Fruit fly (Drosophila melanogaster) whole organism, embryonic: ENCODE data around the gene vih.

Experiments used
- CG10147 ChIP-seq: fragments of 200-800 bp; sonication (Bioruptor generic); optimal IDR thresholded peaks from 2 replicates; lab custom pipeline; 2019; ENCODE audit warnings: missing biosample characterization, mild to moderate bottlenecking, missing genetic modification characterization, moderate library complexity
- CG10431 ChIP-seq: fragments of 200-800 bp; sonication (Bioruptor generic); optimal IDR thresholded peaks from 3 replicates; lab custom pipeline; 2018; ENCODE audit warnings: missing biosample characterization, mild to moderate bottlenecking, missing genetic modification characterization
- CG10979 ChIP-seq: fragments of 200-800 bp; sonication (Bioruptor generic); optimal IDR thresholded peaks from 2 replicates; lab custom pipeline; 2018; ENCODE audit warnings: missing biosample characterization, mild to moderate bottlenecking, missing genetic modification characterization, moderate library complexity
- CG12391 ChIP-seq: fragments of 200-800 bp; sonication (Bioruptor generic); optimal IDR thresholded peaks from 3 replicates; lab custom pipeline; 2018; ENCODE audit warnings: missing biosample characterization, mild to moderate bottlenecking, missing genetic modification characterization, moderate library complexity
- CG13287 ChIP-seq: fragments of 200-800 bp; sonication (Bioruptor generic); IDR thresholded peaks from 2 replicates; pipeline ENCODE4 v1.3.6; 2022; ENCODE audit warnings: missing biosample characterization, missing genetic modification characterization; ENCODE audit not compliant: partially characterized antibody
- CG13775 ChIP-seq: fragments of 200-800 bp; sonication (Bioruptor generic); optimal IDR thresholded peaks from 3 replicates; lab custom pipeline; 2017; ENCODE audit warnings: missing biosample characterization, mild to moderate bottlenecking, missing genetic modification characterization
- CG14014 ChIP-seq: fragments of 200-800 bp; sonication (Bioruptor generic); IDR thresholded peaks from 2 replicates; pipeline ENCODE4 v1.3.6; 2022; ENCODE audit warnings: missing biosample characterization, missing genetic modification characterization
- CG14441 ChIP-seq: fragments of 200-800 bp; sonication (Bioruptor generic); IDR thresholded peaks from 2 replicates; pipeline ENCODE4 v1.3.6; 2022; ENCODE audit warnings: missing biosample characterization, missing genetic modification characterization
- CG14710 ChIP-seq: fragments of 200-800 bp; sonication (Bioruptor generic); optimal IDR thresholded peaks from 3 replicates; lab custom pipeline; 2019; ENCODE audit warnings: missing biosample characterization, mild to moderate bottlenecking, missing genetic modification characterization, moderate library complexity
- CG18619 ChIP-seq: fragments of 200-800 bp; sonication (Bioruptor generic); optimal IDR thresholded peaks from 3 replicates; lab custom pipeline; 2017; ENCODE audit warnings: missing biosample characterization, mild to moderate bottlenecking, missing genetic modification characterization
- CG18764 ChIP-seq: fragments of 200-800 bp; sonication (Bioruptor generic); optimal IDR thresholded peaks from 3 replicates; lab custom pipeline; 2016; ENCODE audit warnings: missing biosample characterization, missing genetic modification characterization
- CG2120 ChIP-seq: fragments of 200-800 bp; sonication (Bioruptor generic); optimal IDR thresholded peaks from 3 replicates; lab custom pipeline; 2016; ENCODE audit warnings: missing biosample characterization, missing genetic modification characterization
- CG2202 ChIP-seq: fragments of 200-800 bp; sonication (Bioruptor generic); optimal IDR thresholded peaks from 2 replicates; lab custom pipeline; 2018; ENCODE audit warnings: missing biosample characterization, mild to moderate bottlenecking, missing genetic modification characterization
- CG2875 ChIP-seq: fragments of 200-800 bp; sonication (Bioruptor generic); optimal IDR thresholded peaks from 2 replicates; lab custom pipeline; 2017; ENCODE audit warnings: missing biosample characterization, mild to moderate bottlenecking, missing genetic modification characterization, missing genetic modification reagents
- CG30020 ChIP-seq: fragments of 200-800 bp; optimal IDR thresholded peaks from 2 replicates; lab custom pipeline; 2019; ENCODE audit warnings: missing biosample characterization, mild to moderate bottlenecking, missing genetic modification characterization, moderate library complexity
- CG3726 ChIP-seq: fragments of 200-800 bp; sonication (Bioruptor generic); IDR thresholded peaks from 3 replicates; pipeline ENCODE4, ENCODE4 v1.3.6; 2022; ENCODE audit warnings: missing biosample characterization, missing genetic modification characterization
- CG3838 ChIP-seq: fragments of 200-800 bp; sonication (Bioruptor generic); optimal IDR thresholded peaks from 3 replicates; lab custom pipeline; 2016; ENCODE audit warnings: missing biosample characterization, missing genetic modification characterization
- CG5180 ChIP-seq: fragments of 200-800 bp; sonication (Bioruptor generic); optimal IDR thresholded peaks from 3 replicates; lab custom pipeline; 2017; ENCODE audit warnings: missing biosample characterization, missing genetic modification characterization, mild to moderate bottlenecking, moderate library complexity, missing genetic modification reagents
- CG5953 ChIP-seq: fragments of 200-800 bp; sonication (Bioruptor generic); IDR thresholded peaks from 2 replicates; pipeline ENCODE4 v1.3.6; 2022; ENCODE audit warnings: missing biosample characterization, missing genetic modification characterization
- CG7963 ChIP-seq: fragments of 200-800 bp; sonication (Bioruptor generic); IDR thresholded peaks from 3 replicates; pipeline ENCODE4 v1.3.6; 2022; ENCODE audit warnings: missing biosample characterization, missing genetic modification characterization; ENCODE audit not compliant: partially characterized antibody
- CG9437 ChIP-seq: fragments of 200-800 bp; sonication (Bioruptor generic); optimal IDR thresholded peaks from 2 replicates; lab custom pipeline; 2018; ENCODE audit warnings: missing biosample characterization, mild to moderate bottlenecking, missing genetic modification characterization
- Dfd ChIP-seq, 2 experiments: fragments of >200 bp; optimal IDR thresholded peaks; 2 replicates each; lab custom pipeline; 2017; ENCODE audit warnings: missing biosample characterization in 2 of 2, missing genetic modification characterization in 2 of 2
- HmgD ChIP-seq: fragments of 200-800 bp; sonication (Bioruptor generic); optimal IDR thresholded peaks from 3 replicates; lab custom pipeline; 2016; ENCODE audit warnings: missing biosample characterization, missing genetic modification characterization
- Hmr ChIP-seq: fragments of 200-800 bp; sonication (Bioruptor generic); optimal IDR thresholded peaks from 3 replicates; lab custom pipeline; 2017; ENCODE audit warnings: mild to moderate bottlenecking, missing biosample characterization, missing genetic modification reagents, missing genetic modification characterization
- Scr ChIP-seq: fragments of 200-800 bp; sonication (Bioruptor generic); IDR thresholded peaks from 2 replicates; pipeline ENCODE4 v1.3.6; 2022; ENCODE audit warnings: missing biosample characterization, missing genetic modification characterization; ENCODE audit not compliant: partially characterized antibody
- ac ChIP-seq: fragments of 200-800 bp; sonication (Bioruptor generic); optimal IDR thresholded peaks from 3 replicates; lab custom pipeline; 2017; ENCODE audit warnings: missing biosample characterization, mild to moderate bottlenecking, missing genetic modification characterization
- ase ChIP-seq: fragments of 200-800 bp; sonication (Bioruptor generic); IDR thresholded peaks from 3 replicates; pipeline ENCODE4 v1.3.6; 2022; ENCODE audit warnings: missing biosample characterization, missing genetic modification characterization
- ato ChIP-seq: fragments of 200-800 bp; sonication (Bioruptor generic); IDR thresholded peaks from 2 replicates; pipeline ENCODE4 v1.3.6; 2022; ENCODE audit warnings: missing biosample characterization, missing genetic modification characterization; ENCODE audit not compliant: partially characterized antibody
- caup ChIP-seq: fragments of 200-800 bp; sonication (Bioruptor generic); optimal IDR thresholded peaks from 3 replicates; lab custom pipeline; 2017; ENCODE audit warnings: missing biosample characterization, mild to moderate bottlenecking, missing genetic modification characterization, moderate library complexity; ENCODE audit not compliant: severe bottlenecking
- chif ChIP-seq, 2 experiments: fragments of 200-800 bp; sonication (Bioruptor generic); optimal IDR thresholded peaks; 3 replicates each; lab custom pipeline; 2016; ENCODE audit warnings: missing biosample characterization in 2 of 2, missing genetic modification characterization in 2 of 2
- chn ChIP-seq: fragments of 200-800 bp; sonication (Bioruptor generic); optimal IDR thresholded peaks from 2 replicates; lab custom pipeline; 2016; ENCODE audit warnings: missing biosample characterization, missing genetic modification characterization
- corto ChIP-seq: fragments of 200-800 bp; sonication (Bioruptor generic); optimal IDR thresholded peaks from 2 replicates; lab custom pipeline; 2016; ENCODE audit warnings: missing biosample characterization, mild to moderate bottlenecking, missing genetic modification characterization, moderate library complexity
- ems ChIP-seq: fragments of 200-800 bp; sonication (Bioruptor generic); optimal IDR thresholded peaks from 3 replicates; lab custom pipeline; 2016; ENCODE audit warnings: missing biosample characterization, missing genetic modification characterization
- eve ChIP-seq, 2 experiments: fragments of >200 bp; optimal IDR thresholded peaks; 2 replicates each; lab custom pipeline; 2017; ENCODE audit warnings: missing biosample characterization in 2 of 2, missing genetic modification characterization in 2 of 2
- exex ChIP-seq: fragments of 200-800 bp; sonication (Bioruptor generic); optimal IDR thresholded peaks from 4 replicates; lab custom pipeline; 2018; ENCODE audit warnings: missing biosample characterization, mild to moderate bottlenecking, missing genetic modification characterization, moderate library complexity
- fd3F ChIP-seq: fragments of 200-800 bp; sonication (Bioruptor generic); optimal IDR thresholded peaks from 2 replicates; lab custom pipeline; 2018; ENCODE audit warnings: missing biosample characterization, mild to moderate bottlenecking, missing genetic modification characterization, moderate library complexity
- fu2 ChIP-seq: fragments of 200-800 bp; sonication (Bioruptor generic); optimal IDR thresholded peaks from 2 replicates; lab custom pipeline; 2016; ENCODE audit warnings: missing biosample characterization, missing genetic modification characterization
- gro ChIP-seq: fragments of 200-800 bp; sonication (Bioruptor generic); optimal IDR thresholded peaks from 2 replicates; lab custom pipeline; 2016; ENCODE audit warnings: missing biosample characterization, missing genetic modification characterization
- nom ChIP-seq: fragments of 200-800 bp; sonication (Bioruptor generic); optimal IDR thresholded peaks from 2 replicates; lab custom pipeline; 2017; ENCODE audit warnings: missing biosample characterization, missing genetic modification characterization, mild to moderate bottlenecking, moderate library complexity, missing genetic modification reagents
- pb ChIP-seq: fragments of 200-800 bp; sonication (Bioruptor generic); optimal IDR thresholded peaks from 3 replicates; lab custom pipeline; 2016; ENCODE audit warnings: missing biosample characterization, missing genetic modification characterization
- prd ChIP-seq, 3 experiments: fragments of >200 bp in 2 of 3; fragments of 200-800 bp in 1 of 3; sonication (Bioruptor generic) in 1 of 3; optimal IDR thresholded peaks in 2 of 3; IDR thresholded peaks in 1 of 3; 2 replicates in 2 of 3; 3 replicates in 1 of 3; pipeline versions ENCODE4 v1.3.6 to Lab custom; 2017 to 2022; ENCODE audit warnings: missing biosample characterization in 1 of 3, missing genetic modification characterization in 1 of 3
- psq ChIP-seq: fragments of 200-800 bp; sonication (Bioruptor generic); optimal IDR thresholded peaks from 2 replicates; lab custom pipeline; 2017; ENCODE audit warnings: missing biosample characterization, missing genetic modification characterization
- repo ChIP-seq: fragments of 200-800 bp; sonication (Bioruptor generic); optimal IDR thresholded peaks from 2 replicates; lab custom pipeline; 2016; ENCODE audit warnings: missing biosample characterization, missing genetic modification characterization
- sc ChIP-seq, 3 experiments: fragments of >200 bp in 2 of 3; fragments of 200-800 bp in 1 of 3; sonication (Bioruptor generic) in 1 of 3; optimal IDR thresholded peaks; 2 replicates in 2 of 3; 3 replicates in 1 of 3; lab custom pipeline; 2017; ENCODE audit warnings: mild to moderate bottlenecking in 1 of 3, missing biosample characterization in 1 of 3, missing genetic modification characterization in 1 of 3, missing genetic modification reagents in 1 of 3
- schlank ChIP-seq: fragments of 200-800 bp; sonication (Bioruptor generic); optimal IDR thresholded peaks from 2 replicates; lab custom pipeline; 2018; ENCODE audit warnings: missing biosample characterization, mild to moderate bottlenecking, missing genetic modification characterization
- sim ChIP-seq: fragments of 200-800 bp; sonication (Bioruptor generic); IDR thresholded peaks from 2 replicates; pipeline ENCODE4 v1.3.6; 2022; ENCODE audit warnings: missing biosample characterization, missing genetic modification characterization
- usp ChIP-seq: fragments of >200 bp; optimal IDR thresholded peaks from 2 replicates; lab custom pipeline; 2017; ENCODE audit warnings: missing biosample characterization, missing genetic modification characterization
- vnd ChIP-seq: fragments of 200-800 bp; sonication (Bioruptor generic); IDR thresholded peaks from 3 replicates; pipeline ENCODE4 v1.3.6; 2022; ENCODE audit warnings: missing biosample characterization, missing genetic modification characterization; ENCODE audit not compliant: partially characterized antibody
- zen ChIP-seq: fragments of 200-800 bp; sonication (Bioruptor generic); optimal IDR thresholded peaks from 3 replicates; lab custom pipeline; 2018; ENCODE audit warnings: missing biosample characterization, mild to moderate bottlenecking, missing genetic modification characterization, moderate library complexity

vih gene

DNA sequence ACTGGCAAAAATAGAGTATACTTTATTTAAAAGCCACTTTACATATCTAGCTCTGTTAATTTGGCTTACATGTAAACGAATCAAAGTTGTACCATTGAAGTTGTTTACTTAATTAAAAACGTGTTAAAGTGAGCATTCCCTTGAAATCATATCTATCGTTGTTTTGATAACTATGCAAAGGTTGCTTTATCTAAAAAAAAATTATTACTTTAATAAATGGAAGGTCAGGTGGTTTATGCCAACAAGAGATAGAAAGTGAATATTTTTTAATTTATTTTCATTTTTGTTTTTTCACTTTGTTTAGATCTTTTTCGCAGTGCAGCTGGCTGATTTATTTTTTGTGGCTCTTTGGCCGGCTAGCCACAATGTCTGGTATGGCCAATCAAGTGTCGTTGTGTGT lies 21.2 kb upstream of the vih start (continued):
- TF ChIP-seq CG12391 (tag; lab: Kevin White, UChicago) = peak; percentile 81
- peak; percentile 33 for TF ChIP-seq gro (GFP tag; lab: Kevin White, UChicago)
- TF ChIP-seq repo (GFP tag; lab: Kevin White, UChicago) = peak; percentile 17
- TF ChIP-seq CG14441 (GFP tag; lab: Robert Waterston, UW) = peak; percentile 60
- peak; percentile 69 for TF ChIP-seq CG18619 (GFP tag; lab: Kevin White, UChicago)
- TF ChIP-seq CG5953 (GFP tag; lab: Robert Waterston, UW) = no peak
- TF ChIP-seq corto (GFP tag; lab: Kevin White, UChicago) = no peak
- TF ChIP-seq sim (GFP tag; lab: Robert Waterston, UW) = peak; percentile 32; the same call in 1 of the 2 replicates
- peak; percentile 63 for TF ChIP-seq chn
- TF ChIP-seq CG13775 = peak; percentile 70
- TF ChIP-seq vnd (GFP tag; lab: Robert Waterston, UW) = no peak
- no peak for TF ChIP-seq pb (GFP tag; lab: Kevin White, UChicago)
- TF ChIP-seq psq (GFP tag; lab: Kevin White, UChicago) = peak; percentile 3
- TF ChIP-seq CG9437 (GFP tag; lab: Kevin White, UChicago) = peak; percentile 78
- TF ChIP-seq CG5180 (GFP tag; lab: Kevin White, UChicago) = peak; percentile 71
- no peak for TF ChIP-seq CG10431
- peak in 1 of 2 experiments; percentile 1 for TF ChIP-seq Dfd (GFP tag; optimal IDR thresholded peaks at IDR 0.05; lab: Kevin White, UChicago)
- peak; percentile 72 for TF ChIP-seq CG10147
- peak; percentile 60 for TF ChIP-seq CG2120 (GFP tag; lab: Kevin White, UChicago)
- no peak for TF ChIP-seq Scr (GFP tag; lab: Robert Waterston, UW)
- no peak for TF ChIP-seq CG13287 (GFP tag; lab: Robert Waterston, UW)
- peak in 1 of 2 experiments; percentile 93 for TF ChIP-seq eve (GFP tag; optimal IDR thresholded peaks at IDR 0.05; lab: Kevin White, UChicago)
- TF ChIP-seq schlank (tag; lab: Kevin White, UChicago) = no peak
- peak; percentile 15 for TF ChIP-seq CG2202 (tag; lab: Kevin White, UChicago)
- TF ChIP-seq HmgD (GFP tag; lab: Kevin White, UChicago) = no peak
- peak; percentile 20 for TF ChIP-seq CG18764
- no peak for TF ChIP-seq usp (GFP tag; lab: Kevin White, UChicago)
- TF ChIP-seq CG30020 (tag; lab: Kevin White, UChicago) = no peak
- TF ChIP-seq Hmr = peak; percentile 60
- peak; percentile 32 for TF ChIP-seq exex (tag; lab: Kevin White, UChicago)
- TF ChIP-seq nom (GFP tag; lab: Kevin White, UChicago) = no peak
- TF ChIP-seq fu2 (GFP tag; lab: Kevin White, UChicago) = peak; percentile 26
- peak; percentile 72; the same call in 2 of the 3 replicates for TF ChIP-seq ase (GFP tag; lab: Robert Waterston, UW)
- peak; percentile 65 for TF ChIP-seq ems (GFP tag; lab: Kevin White, UChicago)
- TF ChIP-seq sc (optimal IDR thresholded peaks at IDR 0.05; lab: Kevin White, UChicago) = no peak
- TF ChIP-seq sc (GFP tag; optimal IDR thresholded peaks at IDR 0.05; lab: Kevin White, UChicago) = peak; percentile 61
- peak; percentile 63 for TF ChIP-seq fd3F (GFP tag; lab: Kevin White, UChicago)
- peak; percentile 71 for TF ChIP-seq CG2875
- TF ChIP-seq prd (optimal IDR thresholded peaks at IDR 0.05; lab: Kevin White, UChicago) = no peak
- peak; percentile 87 for TF ChIP-seq prd (GFP tag; IDR thresholded peaks at IDR 0.05; lab: Robert Waterston, UW)
- TF ChIP-seq CG14014 = peak; percentile 71
- TF ChIP-seq caup (GFP tag; lab: Kevin White, UChicago) = peak; percentile 56
- peak; percentile 80 for TF ChIP-seq CG10979 (tag; lab: Kevin White, UChicago)
- no peak for TF ChIP-seq ato (GFP tag; lab: Robert Waterston, UW)
- TF ChIP-seq chif (GFP tag; optimal IDR thresholded peaks at IDR 0.05; lab: Kevin White, UChicago) = peak; percentile 47 to 65
- TF ChIP-seq zen = peak; percentile 13
- peak; percentile 27 for TF ChIP-seq CG3838
- no peak for TF ChIP-seq ac
- no peak for TF ChIP-seq CG7963 (GFP tag; lab: Robert Waterston, UW)
- TF ChIP-seq CG3726 (GFP tag; lab: Robert Waterston, UW) = no peak
- TF ChIP-seq CG14710 (tag; lab: Kevin White, UChicago) = peak; percentile 73
